Fruit fly (Drosophila melanogaster): Measurements from ENCODE around the gene CG1677.
A peak's percentile ranks its signal among the peaks of the same experiment; 100 is the strongest.

The CG1677 gene

dm6 chrX:7300356-7300721 is 105.3 kb downstream of the CG1677 start (continued):
- TF ChIP-seq CG7839 (tag; optimal IDR thresholded peaks at IDR 0.05): no peak
- no peak for TF ChIP-seq ac (GFP tag; optimal IDR thresholded peaks at IDR 0.05)
- TF ChIP-seq Antp (GFP tag; optimal IDR thresholded peaks at IDR 0.05): no peak
- TF ChIP-seq wor (GFP tag; IDR thresholded peaks at IDR 0.05): no peak
- TF ChIP-seq Lim3 (GFP tag; IDR thresholded peaks at IDR 0.05): no peak
- TF ChIP-seq Sin3A (optimal IDR thresholded peaks at IDR 0.05): no peak
- TF ChIP-seq D19A (tag; optimal IDR thresholded peaks at IDR 0.05): peak; percentile 9
- TF ChIP-seq CG6765 (GFP tag; optimal IDR thresholded peaks at IDR 0.05): peak; percentile 23
- TF ChIP-seq CG14014 (GFP tag; IDR thresholded peaks at IDR 0.05): 0 out of 2 replicates have a peak, but pooled peaks have one; percentile 5
- TF ChIP-seq CoRest (tag; optimal IDR thresholded peaks at IDR 0.05): peak; percentile 4
- no peak for TF ChIP-seq Tbp (GFP tag; optimal IDR thresholded peaks at IDR 0.05)
- TF ChIP-seq prd (optimal IDR thresholded peaks at IDR 0.05): no peak
- no peak for TF ChIP-seq prd (GFP tag; IDR thresholded peaks at IDR 0.05)
- no peak for TF ChIP-seq Fer1 (GFP tag; optimal IDR thresholded peaks at IDR 0.05)
- no peak for TF ChIP-seq CG10147 (GFP tag; optimal IDR thresholded peaks at IDR 0.05)
- no peak for TF ChIP-seq z (GFP tag; IDR thresholded peaks at IDR 0.05)
- TF ChIP-seq gce (GFP tag; IDR thresholded peaks at IDR 0.05): 0 out of 3 replicates have a peak, but pooled peaks have one; percentile 17
- TF ChIP-seq Ssrp (tag; optimal IDR thresholded peaks at IDR 0.05): no peak
- TF ChIP-seq lmd (GFP tag; IDR thresholded peaks at IDR 0.05): no peak; the same call in 1 of the 2 replicates
- no peak for TF ChIP-seq shn (GFP tag; optimal IDR thresholded peaks at IDR 0.05)
- no peak for TF ChIP-seq lov (optimal IDR thresholded peaks at IDR 0.05)
- no peak for TF ChIP-seq lov (GFP tag; IDR thresholded peaks at IDR 0.05)
- TF ChIP-seq CG17328 (GFP tag; IDR thresholded peaks at IDR 0.05): no peak
- no peak for TF ChIP-seq HLHmδ (GFP tag; optimal IDR thresholded peaks at IDR 0.05)
- TF ChIP-seq klu (GFP tag; IDR thresholded peaks at IDR 0.05): no peak
- TF ChIP-seq sens-2 (GFP tag; IDR thresholded peaks at IDR 0.05): no peak
- TF ChIP-seq sisA (GFP tag; IDR thresholded peaks at IDR 0.05): no peak
- TF ChIP-seq Sox102F (GFP tag; optimal IDR thresholded peaks at IDR 0.05): peak; percentile 27
- no peak for TF ChIP-seq Sry-δ (GFP tag; optimal IDR thresholded peaks at IDR 0.05)
- no peak for TF ChIP-seq nerfin-2 (GFP tag; IDR thresholded peaks at IDR 0.05; ENCODE audit: partially characterized antibody)
- no peak for TF ChIP-seq sqz (GFP tag; optimal IDR thresholded peaks at IDR 0.05)
- no peak for TF ChIP-seq MBD-R2 (GFP tag; IDR thresholded peaks at IDR 0.05)
- no peak for TF ChIP-seq TFAM (GFP tag; optimal IDR thresholded peaks at IDR 0.05)
- TF ChIP-seq CG15601 (tag; optimal IDR thresholded peaks at IDR 0.05): no peak
- TF ChIP-seq cato (GFP tag; optimal IDR thresholded peaks at IDR 0.05; ENCODE audit: borderline replicate concordance): no peak
- no peak for TF ChIP-seq cwo (GFP tag; optimal IDR thresholded peaks at IDR 0.05)
- no peak for TF ChIP-seq Dfd (GFP tag; optimal IDR thresholded peaks at IDR 0.05)
- TF ChIP-seq CG3995 (GFP tag; optimal IDR thresholded peaks at IDR 0.05): no peak
- no peak for TF ChIP-seq Bdp1 (GFP tag; optimal IDR thresholded peaks at IDR 0.05)
- TF ChIP-seq CG10654 (GFP tag; optimal IDR thresholded peaks at IDR 0.05): no peak
- TF ChIP-seq MTF-1 (GFP tag; optimal IDR thresholded peaks at IDR 0.05; ENCODE audit: borderline replicate concordance): no peak
- TF ChIP-seq BEAF-32 (GFP tag; optimal IDR thresholded peaks at IDR 0.05): no peak
- no peak for TF ChIP-seq CG17912 (GFP tag; optimal IDR thresholded peaks at IDR 0.05)
- TF ChIP-seq slou (GFP tag; optimal IDR thresholded peaks at IDR 0.05): no peak
- peak; percentile 48; the same call in 1 of the 3 replicates for TF ChIP-seq CG17361 (GFP tag; IDR thresholded peaks at IDR 0.05)
- peak; percentile 41 for TF ChIP-seq CG1603 (tag; optimal IDR thresholded peaks at IDR 0.05)
- TF ChIP-seq CG5953 (GFP tag; IDR thresholded peaks at IDR 0.05): no peak
- TF ChIP-seq NfI (GFP tag; optimal IDR thresholded peaks at IDR 0.05): no peak
- no peak for TF ChIP-seq usp (GFP tag; optimal IDR thresholded peaks at IDR 0.05)
- no peak for TF ChIP-seq zen2 (GFP tag; IDR thresholded peaks at IDR 0.05; ENCODE audit: partially characterized antibody)
- no peak for TF ChIP-seq vnd (GFP tag; IDR thresholded peaks at IDR 0.05; ENCODE audit: partially characterized antibody)
- no peak for TF ChIP-seq Hr39 (optimal IDR thresholded peaks at IDR 0.05)
- no peak for TF ChIP-seq CG6854 (GFP tag; optimal IDR thresholded peaks at IDR 0.05)

All from whole organism, embryonic.